Fruit fly (Drosophila melanogaster) whole organism, embryonic: Measurements from ENCODE around the gene CG13056.

Experiments used
- Bdp1 ChIP-seq: fragments of 200-800 bp; sonication (Bioruptor generic); optimal IDR thresholded peaks from 3 replicates; lab custom pipeline; 2016; ENCODE audit warnings: missing biosample characterization, missing genetic modification characterization
- CG1024 ChIP-seq: fragments of 200-800 bp; sonication (Bioruptor generic); IDR thresholded peaks from 2 replicates; pipeline ENCODE4 v1.3.6; 2022; ENCODE audit warnings: missing biosample characterization, missing genetic modification characterization
- CG10565 ChIP-seq: fragments of 200-800 bp; sonication (Bioruptor generic); optimal IDR thresholded peaks from 3 replicates; lab custom pipeline; 2016; ENCODE audit warnings: missing biosample characterization, mild to moderate bottlenecking, missing genetic modification characterization
- CG11560 ChIP-seq: fragments of 200-800 bp; sonication (Bioruptor generic); IDR thresholded peaks from 3 replicates; pipeline ENCODE4 v1.3.6; 2022; ENCODE audit warnings: missing biosample characterization, missing genetic modification characterization
- CG12219 ChIP-seq: fragments of 200-800 bp; sonication (Bioruptor generic); optimal IDR thresholded peaks from 3 replicates; lab custom pipeline; 2018; ENCODE audit warnings: missing biosample characterization, mild to moderate bottlenecking, missing genetic modification characterization
- CG12236 ChIP-seq: fragments of 200-800 bp; sonication (Bioruptor generic); optimal IDR thresholded peaks from 2 replicates; lab custom pipeline; 2016; ENCODE audit warnings: missing biosample characterization, missing genetic modification characterization
- CG12391 ChIP-seq: fragments of 200-800 bp; sonication (Bioruptor generic); optimal IDR thresholded peaks from 3 replicates; lab custom pipeline; 2018; ENCODE audit warnings: missing biosample characterization, mild to moderate bottlenecking, missing genetic modification characterization, moderate library complexity
- CG13287 ChIP-seq: fragments of 200-800 bp; sonication (Bioruptor generic); IDR thresholded peaks from 2 replicates; pipeline ENCODE4 v1.3.6; 2022; ENCODE audit warnings: missing biosample characterization, missing genetic modification characterization; ENCODE audit not compliant: partially characterized antibody
- CG2889 ChIP-seq: fragments of 200-800 bp; sonication (Bioruptor generic); IDR thresholded peaks from 3 replicates; pipeline ENCODE4 v1.3.6; 2022; ENCODE audit warnings: missing biosample characterization, missing genetic modification characterization
- CG30020 ChIP-seq: fragments of 200-800 bp; optimal IDR thresholded peaks from 2 replicates; lab custom pipeline; 2019; ENCODE audit warnings: missing biosample characterization, mild to moderate bottlenecking, missing genetic modification characterization, moderate library complexity
- CG30431 ChIP-seq: fragments of 200-800 bp; sonication (Bioruptor generic); optimal IDR thresholded peaks from 2 replicates; lab custom pipeline; 2017; ENCODE audit warnings: missing biosample characterization, missing genetic modification characterization
- CG3847 ChIP-seq: fragments of 200-800 bp; sonication (Bioruptor generic); IDR thresholded peaks from 2 replicates; pipeline ENCODE4 v1.3.6; 2022; ENCODE audit warnings: missing biosample characterization, missing genetic modification characterization
- CG6175 ChIP-seq: fragments of 200-800 bp; sonication (Bioruptor generic); IDR thresholded peaks from 3 replicates; pipeline ENCODE4 v1.3.6; 2022; ENCODE audit warnings: missing biosample characterization, missing genetic modification characterization
- CG6689 ChIP-seq: fragments of 200-800 bp; sonication (Bioruptor generic); IDR thresholded peaks from 2 replicates; pipeline ENCODE4 v1.3.6; 2022; ENCODE audit warnings: missing biosample characterization, missing genetic modification characterization
- CG8281 ChIP-seq: fragments of 200-800 bp; sonication (Bioruptor generic); optimal IDR thresholded peaks from 2 replicates; lab custom pipeline; 2018; ENCODE audit warnings: missing biosample characterization, mild to moderate bottlenecking, missing genetic modification characterization, moderate library complexity
- CG8765 ChIP-seq: fragments of 200-800 bp; sonication (Bioruptor generic); IDR thresholded peaks from 2 replicates; pipeline ENCODE4 v1.3.6; 2022; ENCODE audit warnings: missing biosample characterization, missing genetic modification characterization
- Dad ChIP-seq: fragments of 200-800 bp; sonication (Bioruptor generic); optimal IDR thresholded peaks from 3 replicates; lab custom pipeline; 2016; ENCODE audit warnings: missing biosample characterization, missing genetic modification characterization
- Deaf1 ChIP-seq: fragments of 200-800 bp; optimal IDR thresholded peaks from 3 replicates; lab custom pipeline; 2019; ENCODE audit warnings: missing biosample characterization, mild to moderate bottlenecking, missing genetic modification characterization, moderate library complexity
- Drgx ChIP-seq: fragments of 200-800 bp; sonication (Bioruptor generic); IDR thresholded peaks from 2 replicates; pipeline ENCODE4 v1.3.6; 2022; ENCODE audit warnings: missing biosample characterization, missing genetic modification characterization
- Ets65A ChIP-seq: fragments of 200-800 bp; sonication (Bioruptor generic); peaks from one replicate; lab custom pipeline; 2016; ENCODE audit warnings: missing biosample characterization, missing genetic modification characterization
- HLH4C ChIP-seq: fragments of 200-800 bp; sonication (Bioruptor generic); IDR thresholded peaks from 3 replicates; pipeline ENCODE4 v1.3.6; 2022; ENCODE audit warnings: missing biosample characterization, missing genetic modification characterization; ENCODE audit not compliant: partially characterized antibody
- Hmx ChIP-seq: fragments of 200-800 bp; sonication (Bioruptor generic); optimal IDR thresholded peaks from 2 replicates; lab custom pipeline; 2016; ENCODE audit warnings: missing biosample characterization, missing genetic modification characterization
- Jarid2 ChIP-seq: fragments of 200-800 bp; sonication (Bioruptor generic); optimal IDR thresholded peaks from 3 replicates; lab custom pipeline; 2017; ENCODE audit warnings: mild to moderate bottlenecking, missing biosample characterization, missing genetic modification reagents, missing genetic modification characterization
- Mad ChIP-seq: fragments of 200-800 bp; sonication (Bioruptor generic); optimal IDR thresholded peaks from 2 replicates; lab custom pipeline; 2016; ENCODE audit warnings: missing biosample characterization, missing genetic modification characterization
- Meics ChIP-seq: fragments of 200-800 bp; sonication (Bioruptor generic); optimal IDR thresholded peaks from 2 replicates; lab custom pipeline; 2017; ENCODE audit warnings: missing biosample characterization, mild to moderate bottlenecking, missing genetic modification characterization
- NK7.1 ChIP-seq: fragments of 200-800 bp; sonication (Bioruptor generic); optimal IDR thresholded peaks from 3 replicates; lab custom pipeline; 2016; ENCODE audit warnings: missing biosample characterization, missing genetic modification characterization
- Pdp1 ChIP-seq, 2 experiments: fragments of 200-800 bp; sonication (Bioruptor generic); optimal IDR thresholded peaks; 3 replicates each; lab custom pipeline; 2016; ENCODE audit warnings: missing biosample characterization in 2 of 2, missing genetic modification characterization in 2 of 2, mild to moderate bottlenecking in 1 of 2, moderate library complexity in 1 of 2
- Ravus ChIP-seq: fragments of 200-800 bp; sonication (Bioruptor generic); IDR thresholded peaks from 2 replicates; pipeline ENCODE4 v1.3.6; 2022; ENCODE audit warnings: missing biosample characterization, missing genetic modification characterization
- Trl ChIP-seq, 3 experiments: fragments of >200 bp in 2 of 3; fragments of 200-800 bp in 1 of 3; sonication (Bioruptor generic) in 1 of 3; optimal IDR thresholded peaks; 2 replicates in 1 of 3; 3 replicates in 2 of 3; lab custom pipeline; 2016 to 2017; ENCODE audit warnings: missing biosample characterization in 1 of 3, missing genetic modification characterization in 1 of 3
- abd-A ChIP-seq: fragments of 200-800 bp; sonication (Bioruptor generic); optimal IDR thresholded peaks from 3 replicates; lab custom pipeline; 2019; ENCODE audit warnings: missing biosample characterization, mild to moderate bottlenecking, missing genetic modification characterization, moderate library complexity
- bcd ChIP-seq: fragments of 200-800 bp; sonication (Bioruptor generic); optimal IDR thresholded peaks from 2 replicates; lab custom pipeline; 2017; ENCODE audit warnings: missing biosample characterization, mild to moderate bottlenecking, missing genetic modification characterization
- chinmo ChIP-seq: fragments of 200-800 bp; sonication (Bioruptor generic); IDR thresholded peaks from 4 replicates; pipeline ENCODE4 v1.3.6; 2022; ENCODE audit warnings: missing biosample characterization, missing genetic modification characterization; ENCODE audit not compliant: partially characterized antibody
- crc ChIP-seq: fragments of 200-800 bp; sonication (Bioruptor generic); optimal IDR thresholded peaks from 2 replicates; lab custom pipeline; 2016; ENCODE audit warnings: missing biosample characterization, missing genetic modification characterization
- jumu ChIP-seq: fragments of 200-800 bp; sonication (Bioruptor generic); optimal IDR thresholded peaks from 3 replicates; lab custom pipeline; 2016; ENCODE audit warnings: missing biosample characterization, missing genetic modification characterization
- kay ChIP-seq: fragments of 200-800 bp; sonication (Bioruptor generic); optimal IDR thresholded peaks from 2 replicates; lab custom pipeline; 2016; ENCODE audit warnings: missing biosample characterization, missing genetic modification characterization
- kni ChIP-seq: fragments of 200-800 bp; sonication (Bioruptor generic); optimal IDR thresholded peaks from 3 replicates; lab custom pipeline; 2017; ENCODE audit warnings: mild to moderate bottlenecking, missing biosample characterization, missing genetic modification reagents, missing genetic modification characterization
- nau ChIP-seq: fragments of 200-800 bp; sonication (Bioruptor generic); optimal IDR thresholded peaks from 3 replicates; lab custom pipeline; 2017; ENCODE audit warnings: missing biosample characterization, mild to moderate bottlenecking, missing genetic modification characterization, missing genetic modification reagents
- nerfin-2 ChIP-seq: fragments of 200-800 bp; sonication (Bioruptor generic); IDR thresholded peaks from 2 replicates; pipeline ENCODE4 v1.3.6; 2022; ENCODE audit warnings: missing biosample characterization, missing genetic modification characterization; ENCODE audit not compliant: partially characterized antibody
- nmo ChIP-seq: fragments of 200-800 bp; sonication (Bioruptor generic); optimal IDR thresholded peaks from 2 replicates; lab custom pipeline; 2018; ENCODE audit warnings: missing biosample characterization, mild to moderate bottlenecking, missing genetic modification characterization, moderate library complexity
- nom ChIP-seq: fragments of 200-800 bp; sonication (Bioruptor generic); optimal IDR thresholded peaks from 2 replicates; lab custom pipeline; 2017; ENCODE audit warnings: missing biosample characterization, missing genetic modification characterization, mild to moderate bottlenecking, moderate library complexity, missing genetic modification reagents
- org-1 ChIP-seq: fragments of 200-800 bp; sonication (Bioruptor generic); optimal IDR thresholded peaks from 2 replicates; lab custom pipeline; 2017; ENCODE audit warnings: missing biosample characterization, missing genetic modification characterization
- pb ChIP-seq: fragments of 200-800 bp; sonication (Bioruptor generic); optimal IDR thresholded peaks from 3 replicates; lab custom pipeline; 2016; ENCODE audit warnings: missing biosample characterization, missing genetic modification characterization
- pum ChIP-seq: fragments of 200-800 bp; sonication (Bioruptor generic); optimal IDR thresholded peaks from 2 replicates; lab custom pipeline; 2016; ENCODE audit warnings: missing biosample characterization, missing genetic modification characterization
- pzg ChIP-seq: fragments of 200-800 bp; sonication (Bioruptor generic); optimal IDR thresholded peaks from 3 replicates; lab custom pipeline; 2018; ENCODE audit warnings: missing biosample characterization, mild to moderate bottlenecking, missing genetic modification characterization, moderate library complexity
- run ChIP-seq: fragments of 200-800 bp; sonication (Bioruptor generic); optimal IDR thresholded peaks from 3 replicates; lab custom pipeline; 2018; ENCODE audit warnings: missing biosample characterization, mild to moderate bottlenecking, missing genetic modification characterization
- trem ChIP-seq: fragments of 200-800 bp; optimal IDR thresholded peaks from 3 replicates; lab custom pipeline; 2019; ENCODE audit warnings: missing biosample characterization, mild to moderate bottlenecking, missing genetic modification characterization, moderate library complexity
- trh ChIP-seq: fragments of 200-800 bp; sonication (Bioruptor generic); optimal IDR thresholded peaks from 2 replicates; lab custom pipeline; 2016; ENCODE audit warnings: missing biosample characterization, missing genetic modification characterization
- tup ChIP-seq: fragments of 200-800 bp; sonication (Bioruptor generic); optimal IDR thresholded peaks from 2 replicates; lab custom pipeline; 2016; ENCODE audit warnings: missing biosample characterization, mild to moderate bottlenecking, missing genetic modification characterization, moderate library complexity
- usp ChIP-seq: fragments of >200 bp; optimal IDR thresholded peaks from 2 replicates; lab custom pipeline; 2017; ENCODE audit warnings: missing biosample characterization, missing genetic modification characterization
- z ChIP-seq: fragments of 200-800 bp; sonication (Bioruptor generic); IDR thresholded peaks from 3 replicates; pipeline ENCODE4 v1.3.6; 2022; ENCODE audit warnings: missing biosample characterization, missing genetic modification characterization

CG13056 gene

DNA sequence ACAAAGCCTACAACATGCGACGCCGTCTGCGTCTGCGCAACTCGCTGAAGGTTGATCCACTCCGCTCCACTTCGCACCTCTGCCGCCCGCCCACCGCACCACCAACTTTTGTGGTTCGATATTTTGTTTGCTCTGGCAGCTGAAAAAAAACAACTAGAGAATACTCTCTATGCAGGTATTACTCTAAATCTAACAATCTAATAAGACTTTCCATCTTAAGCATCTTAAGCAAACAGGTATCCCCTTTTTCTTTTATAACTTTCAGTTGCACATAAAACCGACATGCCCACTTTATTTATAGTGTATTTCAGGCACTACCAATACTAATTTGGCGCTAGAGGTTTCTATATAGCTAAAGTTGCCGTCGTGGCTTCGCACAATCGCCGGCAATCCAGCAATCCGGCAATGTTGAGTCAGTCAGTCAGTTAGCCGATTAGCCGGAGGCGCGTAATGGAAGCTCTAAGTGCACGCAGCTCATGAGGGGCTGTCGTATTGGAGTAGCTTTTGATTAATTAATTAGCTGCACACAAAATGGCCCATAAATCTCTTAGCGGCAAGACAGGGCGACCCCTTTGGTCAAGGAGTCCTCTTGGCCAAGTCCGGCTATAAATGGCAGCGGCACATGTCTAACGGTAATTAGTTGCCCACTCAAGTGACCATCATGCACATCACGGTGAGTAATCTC lies 4.8 kb upstream of the CG13056 start, which contains the start of gene CG13058 (continued):
- TF ChIP-seq CG2889 (GFP tag; lab: Robert Waterston, UW) (0 out of 3 replicates have a peak, but pooled peaks have one; percentile 34), CG3847 (GFP tag; lab: Robert Waterston, UW) (peak; percentile 77), usp (GFP tag; lab: Kevin White, UChicago) (no peak), CG6689 (GFP tag; lab: Robert Waterston, UW) (peak; percentile 40; the same call in 1 of the 2 replicates), kni (GFP tag; lab: Kevin White, UChicago) (no peak), Deaf1 (tag; lab: Kevin White, UChicago) (no peak), nerfin-2 (GFP tag; lab: Robert Waterston, UW) (no peak), HLH4C (GFP tag; lab: Robert Waterston, UW) (no peak), tup (GFP tag; lab: Kevin White, UChicago) (no peak), chinmo (GFP tag; lab: Robert Waterston, UW) (no peak), nmo (GFP tag; lab: Kevin White, UChicago) (peak; percentile 30), Meics (GFP tag; lab: Kevin White, UChicago) (peak; percentile 61), CG1024 (peak; percentile 59), CG12236 (GFP tag; lab: Kevin White, UChicago) (no peak), Ravus (no peak; the same call in 1 of the 2 replicates), Trl (optimal IDR thresholded peaks at IDR 0.05; lab: Kevin White, UChicago) (no peak), Trl (GFP tag; optimal IDR thresholded peaks at IDR 0.05; lab: Kevin White, UChicago) (no peak), trem (no peak), CG10565 (GFP tag; lab: Kevin White, UChicago) (no peak), pb (GFP tag; lab: Kevin White, UChicago) (no peak), CG6175 (no peak), CG11560 (tag; lab: Robert Waterston, UW) (0 out of 3 replicates have a peak, but pooled peaks have one; percentile 41), CG30020 (no peak), nau (GFP tag; lab: Kevin White, UChicago) (peak; percentile 56), CG8765 (GFP tag; lab: Robert Waterston, UW) (no peak), nom (GFP tag; lab: Kevin White, UChicago) (no peak), CG30431 (GFP tag; lab: Kevin White, UChicago) (peak; percentile 27), Bdp1 (GFP tag; lab: Kevin White, UChicago) (peak; percentile 10), z (no peak), kay (no peak), CG12391 (tag; lab: Kevin White, UChicago) (no peak), run (peak; percentile 32), bcd (GFP tag; lab: Kevin White, UChicago) (peak; percentile 37), CG13287 (GFP tag; lab: Robert Waterston, UW) (no peak), NK7.1 (GFP tag; lab: Kevin White, UChicago) (no peak), CG8281 (peak; percentile 79), trh (GFP tag; lab: Kevin White, UChicago) (no peak), jumu (GFP tag; lab: Kevin White, UChicago) (no peak), Mad (GFP tag; lab: Kevin White, UChicago) (peak; percentile 22), crc (no peak), org-1 (GFP tag; lab: Kevin White, UChicago) (peak; percentile 50), Dad (GFP tag; lab: Kevin White, UChicago) (no peak), Jarid2 (GFP tag; lab: Kevin White, UChicago) (no peak), Hmx (GFP tag; lab: Kevin White, UChicago) (no peak), pum (GFP tag; lab: Kevin White, UChicago) (no peak), Pdp1 (GFP tag; optimal IDR thresholded peaks at IDR 0.05; lab: Kevin White, UChicago) (no peak), Drgx (GFP tag; lab: Robert Waterston, UW) (peak; percentile 65), Ets65A (peak; percentile 45), CG12219 (GFP tag; lab: Kevin White, UChicago) (peak; percentile 74), pzg (GFP tag; lab: Kevin White, UChicago) (no peak), abd-A (tag; lab: Kevin White, UChicago) (no peak)
